Fruit fly (Drosophila melanogaster) S2 (cell line): ENCODE data around the gene Myo61F.

ENCODE experiments used
- CG8478 ChIP-seq: fragments of >200 bp; optimal IDR thresholded peaks from 2 replicates; lab custom pipeline; 2018
- CTCF ChIP-seq, 2 experiments: fragments of >200 bp; optimal IDR thresholded peaks; 2 replicates each; lab custom pipeline; 2018

Gene Myo61F

DNA sequence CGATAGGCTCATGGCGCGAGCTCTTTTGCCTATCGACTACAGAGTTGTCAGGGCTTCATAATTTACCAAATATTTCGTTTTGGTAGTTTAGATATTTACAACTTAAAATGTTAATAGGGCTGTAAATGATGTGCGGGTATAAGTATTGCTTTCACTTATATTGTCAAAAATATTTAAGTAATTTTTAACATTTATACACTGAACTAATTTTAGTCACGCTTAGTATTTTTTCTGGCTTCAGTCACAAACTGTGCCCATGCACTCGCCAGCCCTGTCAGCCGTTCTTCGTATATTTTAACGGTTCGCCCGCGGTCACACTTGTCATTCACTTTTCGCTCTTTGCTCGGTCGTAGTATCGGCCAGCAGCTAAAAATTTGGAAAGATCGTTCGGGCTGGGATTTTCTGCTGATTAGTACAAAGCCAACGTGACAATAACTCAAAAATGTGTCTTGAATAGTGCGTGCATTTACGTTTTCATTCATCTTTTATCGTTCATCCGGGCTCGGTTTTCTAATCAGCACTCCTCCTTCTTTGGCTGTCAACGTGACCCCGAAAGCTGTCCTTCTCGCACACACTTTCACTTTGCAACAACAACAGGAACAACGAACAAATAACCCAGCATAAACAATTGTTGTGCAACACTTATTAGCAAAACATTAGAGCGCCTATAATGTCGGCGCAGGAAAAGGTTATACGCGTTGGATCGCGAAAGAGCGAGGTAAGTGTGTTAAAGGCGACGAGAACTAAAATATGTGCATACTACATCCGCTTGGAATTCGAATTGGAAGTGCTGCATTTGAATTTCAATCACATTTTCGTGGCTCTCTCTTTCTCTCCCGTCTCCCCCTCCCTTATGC lies 16.5 kb downstream of the Myo61F start, which contains the start of the genes Hmbs and CG2211:
Gene Hmbs, plus strand, starts transcription at position 319 of the 857 bp plus-strand sequence.
Gene CG2211, minus strand, starts transcription at position 789 of the 857 bp plus-strand sequence.
- peak in 1 of 2 experiments; percentile 10 for TF ChIP-seq CTCF (optimal IDR thresholded peaks at IDR 0.05; lab: Kevin White, UChicago)
- TF ChIP-seq CG8478 (lab: Kevin White, UChicago), result no peak

DNA sequence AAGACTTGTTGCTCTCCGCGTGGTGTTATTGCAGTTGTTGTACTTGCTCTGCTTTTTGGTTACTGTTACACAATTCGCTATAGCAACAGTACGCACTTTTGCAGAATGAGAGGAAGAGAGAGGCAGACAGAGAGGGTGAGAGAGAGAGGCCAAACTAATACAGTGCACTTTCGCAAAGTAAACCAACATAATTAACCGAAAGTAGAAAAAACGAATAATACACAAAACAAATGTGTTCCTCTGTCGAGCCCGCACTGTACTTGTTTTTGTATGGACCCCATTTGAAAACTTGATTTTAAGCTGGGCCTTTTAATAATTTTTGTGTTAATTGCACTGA lies 17.1 kb downstream of the Myo61F start:
- TF ChIP-seq CTCF (optimal IDR thresholded peaks at IDR 0.05; lab: Kevin White, UChicago) (no peak), CG8478 (lab: Kevin White, UChicago) (no peak)

DNA sequence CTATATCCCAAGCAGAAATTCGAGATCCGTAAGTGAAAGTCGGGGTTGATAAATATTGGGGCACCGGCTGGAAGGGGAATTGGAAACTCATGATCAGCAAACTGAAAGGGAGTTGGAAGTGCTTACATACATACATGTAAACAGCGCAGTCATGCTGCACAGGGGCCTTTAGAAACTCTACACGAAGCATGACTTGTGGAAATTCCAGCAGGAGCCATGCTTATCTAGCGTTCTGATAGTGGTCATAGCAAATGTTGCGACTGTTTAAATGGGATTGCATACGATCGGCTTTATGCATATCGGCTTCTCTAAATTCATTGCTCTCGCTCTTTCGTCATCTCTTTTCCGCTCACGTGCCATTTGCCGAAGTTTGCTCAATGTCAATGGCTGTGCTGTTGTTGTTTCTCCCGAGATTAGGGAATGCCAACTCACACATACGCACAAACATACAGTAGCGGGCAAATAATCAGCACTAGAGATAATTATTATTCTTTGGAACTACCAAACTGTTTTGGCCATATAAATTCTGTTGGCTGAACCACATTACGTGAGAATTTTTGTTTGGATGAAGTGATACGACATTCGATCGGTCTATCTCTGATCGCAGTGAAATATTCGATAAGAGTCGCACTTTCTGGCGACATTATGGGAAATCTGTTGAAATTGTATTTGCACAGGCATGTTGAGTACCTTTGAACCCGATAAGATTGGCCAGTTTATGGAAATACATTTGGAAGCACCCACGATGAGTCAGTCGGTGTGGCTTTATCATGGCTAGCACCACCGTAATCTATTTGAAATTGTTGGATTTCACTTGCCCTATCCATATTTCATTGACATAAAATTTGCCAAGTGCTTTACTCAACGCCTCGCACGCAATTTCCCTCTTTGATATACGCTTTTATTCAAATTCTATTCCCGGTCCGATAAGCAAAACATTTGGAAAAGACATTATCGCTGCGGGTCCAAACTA lies 18.0 kb downstream of the Myo61F start:
- TF ChIP-seq CG8478 (lab: Kevin White, UChicago) (no peak), CTCF (optimal IDR thresholded peaks at IDR 0.05; lab: Kevin White, UChicago) (no peak)

DNA sequence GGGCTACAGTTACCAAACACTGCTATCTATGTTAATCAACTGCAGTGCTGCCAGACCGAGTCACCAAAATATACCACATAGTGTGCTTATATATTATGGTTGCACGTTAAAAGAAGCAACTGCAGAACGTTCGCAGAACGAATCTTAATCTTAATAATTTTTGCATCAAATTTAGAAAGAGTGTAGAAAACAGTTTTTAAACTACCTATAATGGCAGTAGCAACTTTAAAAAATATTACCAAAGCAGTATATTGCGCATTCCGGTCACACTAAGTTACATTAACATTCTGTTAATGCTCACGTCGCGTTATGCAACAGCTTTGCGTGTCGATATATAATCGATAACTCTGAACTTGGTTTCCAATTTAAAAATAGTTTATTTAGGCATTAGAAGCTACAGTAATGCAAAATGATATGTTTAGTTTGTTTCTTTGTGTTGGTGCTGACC lies 23.9 kb downstream of the Myo61F start, which contains the start of gene indra:
Gene indra, minus strand, starts transcription at position 271 of the 448 bp plus-strand sequence.
- no peak for TF ChIP-seq CG8478 (lab: Kevin White, UChicago)

DNA sequence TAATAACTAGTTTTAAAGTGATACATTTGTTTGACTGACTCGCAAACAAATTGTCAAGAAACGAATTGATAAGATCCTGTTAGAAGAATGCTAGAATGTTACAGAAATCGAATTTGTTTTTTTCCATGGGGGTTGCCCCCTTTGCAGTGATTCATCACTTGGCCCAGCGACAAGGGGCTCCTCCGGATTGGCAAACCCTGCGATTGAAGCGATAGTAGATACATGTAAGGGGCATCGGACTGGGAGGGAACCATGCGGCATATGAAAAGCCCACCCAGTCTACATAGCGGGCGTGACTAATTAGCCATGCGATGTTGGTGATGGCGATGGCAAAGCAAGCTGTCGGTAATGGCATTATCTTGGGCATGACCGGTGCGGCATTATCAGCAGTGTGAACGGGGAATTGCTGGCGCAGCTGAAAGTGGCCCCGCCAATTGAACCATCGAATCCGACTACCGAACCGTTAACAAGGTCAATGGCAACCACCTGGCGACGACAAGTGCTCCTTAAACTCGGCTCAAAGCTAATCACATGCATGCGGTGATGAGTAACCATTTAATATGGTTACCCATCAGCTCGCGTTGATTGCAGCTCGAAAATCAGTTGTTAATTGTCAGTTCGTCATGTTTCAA lies 28.8 kb downstream of the Myo61F start:
- TF ChIP-seq CTCF (optimal IDR thresholded peaks at IDR 0.05; lab: Kevin White, UChicago), result no peak
- no peak for TF ChIP-seq CG8478 (lab: Kevin White, UChicago)

DNA sequence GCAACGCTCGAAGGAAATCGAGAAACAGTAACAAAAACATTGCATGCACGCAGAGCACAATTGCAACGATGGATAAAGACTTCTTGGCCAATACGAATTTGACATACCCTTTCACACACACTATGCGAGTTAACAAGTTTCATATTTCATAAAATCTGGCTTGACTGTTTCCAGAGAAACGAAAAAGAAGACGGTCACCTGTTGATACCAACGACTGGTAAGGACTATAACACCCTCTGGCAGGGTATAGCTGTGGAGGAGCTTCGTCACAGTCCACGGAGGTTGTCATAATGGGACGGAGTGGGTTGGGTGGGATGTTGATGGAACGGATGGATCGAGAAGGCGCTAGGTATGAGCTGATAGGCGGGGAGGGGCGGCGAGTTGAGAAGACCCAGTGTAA lies 30.0 kb downstream of the Myo61F start:
- no peak for TF ChIP-seq CTCF (optimal IDR thresholded peaks at IDR 0.05; lab: Kevin White, UChicago)
- TF ChIP-seq CG8478 (lab: Kevin White, UChicago), result no peak

DNA sequence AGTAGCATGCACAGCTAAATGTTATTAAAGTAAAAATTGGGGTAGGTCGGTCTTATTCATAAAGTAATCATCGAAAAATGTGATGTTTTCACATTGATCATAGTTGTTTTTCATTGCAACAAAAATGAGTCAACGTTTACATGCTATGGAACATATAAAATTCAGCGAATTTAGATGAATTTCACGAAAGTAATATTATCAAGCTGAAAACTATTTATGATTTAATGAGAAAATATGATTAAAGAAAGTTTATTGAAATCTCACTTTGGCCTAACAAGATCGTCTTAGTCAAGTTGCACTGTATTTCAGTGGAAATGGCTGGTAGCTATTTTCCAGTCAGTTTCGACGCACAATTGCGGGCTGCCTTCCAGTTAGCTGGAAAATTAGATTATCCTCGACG lies 30.7 kb downstream of the Myo61F start:
- TF ChIP-seq CG8478 (lab: Kevin White, UChicago) (no peak), CTCF (optimal IDR thresholded peaks at IDR 0.05; lab: Kevin White, UChicago) (no peak)

DNA sequence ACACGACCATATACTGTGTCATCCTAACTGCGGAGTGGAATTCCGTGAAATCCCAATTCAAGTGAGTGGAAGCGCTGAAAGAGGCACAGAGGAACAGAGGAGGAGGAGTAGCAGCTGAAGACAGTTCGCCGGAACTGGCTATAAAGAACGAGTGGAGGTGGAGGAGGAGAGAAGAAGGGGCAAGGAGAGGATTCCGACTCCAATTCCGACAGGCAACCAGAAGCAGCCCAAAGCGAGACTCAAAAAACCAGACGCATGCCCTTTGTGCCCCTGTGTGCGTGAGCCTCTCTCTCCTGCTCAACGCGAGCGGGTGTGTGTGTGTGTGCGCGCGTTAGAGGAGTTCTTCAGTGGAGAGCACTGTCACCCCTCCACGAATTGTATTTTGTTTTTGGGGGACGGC lies 31.1 kb downstream of the Myo61F start:
- no peak for TF ChIP-seq CG8478 (lab: Kevin White, UChicago)
- no peak for TF ChIP-seq CTCF (optimal IDR thresholded peaks at IDR 0.05; lab: Kevin White, UChicago)

DNA sequence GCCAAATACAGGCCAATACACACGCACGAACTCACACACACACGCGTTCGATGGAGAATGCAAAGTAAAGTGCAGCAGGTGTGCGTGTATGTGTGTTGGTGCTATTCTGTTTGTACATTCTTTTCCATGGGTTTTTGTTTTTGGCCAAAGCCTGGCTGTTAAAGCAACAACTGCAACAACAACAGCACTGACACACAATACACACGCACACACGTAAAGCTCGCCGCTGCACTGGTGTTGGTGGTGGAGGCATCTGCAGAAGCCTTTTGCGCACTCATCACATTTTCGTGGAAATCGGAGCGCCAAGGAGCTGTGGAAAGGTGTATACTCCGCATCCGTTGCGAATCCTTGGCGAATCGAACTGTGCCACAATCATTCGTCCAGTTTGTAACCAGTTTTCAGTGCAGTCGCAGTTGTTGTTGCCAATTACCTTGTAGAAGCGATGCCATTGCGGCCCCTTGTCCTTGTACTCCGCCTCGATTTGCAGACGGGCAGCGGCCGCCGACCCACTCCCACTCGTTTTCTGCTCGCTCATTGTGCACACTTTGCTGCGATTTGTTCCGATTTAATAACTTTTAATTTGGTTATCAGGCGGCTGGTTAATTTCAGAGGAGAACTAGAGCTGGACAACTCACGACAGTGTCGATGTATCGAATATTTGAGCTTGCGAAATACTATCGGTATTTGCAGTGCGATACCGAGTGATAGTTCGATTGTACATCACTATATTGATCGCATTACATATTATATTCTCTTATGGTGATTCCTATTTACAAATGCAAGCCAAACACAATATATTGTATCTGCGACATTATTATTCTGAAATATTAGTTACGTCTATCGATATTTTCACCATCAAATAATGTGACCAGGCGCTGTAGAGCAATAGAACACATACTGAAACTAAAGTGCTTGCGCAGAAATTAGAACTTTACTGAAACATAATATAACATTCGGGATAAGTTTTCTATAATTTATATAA lies 32.0 kb downstream of the Myo61F start:
- TF ChIP-seq CG8478 (lab: Kevin White, UChicago) (no peak), CTCF (optimal IDR thresholded peaks at IDR 0.05; lab: Kevin White, UChicago) (peak in 1 of 2 experiments; percentile 18)

DNA sequence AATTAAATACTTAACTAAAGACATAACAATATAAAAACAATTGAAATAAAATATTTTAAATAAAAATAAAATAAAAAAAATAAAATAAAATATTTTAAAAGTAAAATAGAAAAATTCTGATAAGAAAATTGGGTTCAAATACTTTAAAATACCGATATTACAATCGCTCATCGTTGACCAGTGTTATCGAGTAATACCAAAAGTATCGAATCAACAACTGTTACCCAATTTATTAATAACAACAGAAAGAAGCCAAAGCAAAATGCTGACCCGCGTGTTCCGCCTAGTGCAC lies 32.6 kb downstream of the Myo61F start, which contains the start of gene CG9166:
Gene CG9166, plus strand, starts transcription at position 193 of the 292 bp plus-strand sequence.
- TF ChIP-seq CG8478 (lab: Kevin White, UChicago) (no peak), CTCF (optimal IDR thresholded peaks at IDR 0.05; lab: Kevin White, UChicago) (no peak)

DNA sequence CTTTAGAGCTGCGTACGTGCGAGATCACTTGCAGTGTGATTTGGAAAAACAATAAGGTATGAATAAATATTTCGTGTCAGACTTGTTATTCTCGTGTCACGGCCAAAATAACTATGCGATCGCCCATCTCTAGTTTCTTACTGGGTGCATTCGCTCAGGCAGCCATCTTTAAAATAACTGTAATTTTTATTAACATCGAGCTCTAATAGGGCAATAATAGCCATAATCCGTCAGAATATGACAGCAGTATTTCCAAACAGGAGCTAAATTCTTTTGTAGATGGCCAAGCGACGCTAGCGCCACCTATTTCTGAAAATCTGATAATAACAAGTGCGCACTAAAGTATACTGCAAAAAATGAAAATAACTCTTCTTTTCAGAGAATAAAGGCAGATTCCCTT lies 33.8 kb downstream of the Myo61F start:
- TF ChIP-seq CG8478 (lab: Kevin White, UChicago) (no peak), CTCF (optimal IDR thresholded peaks at IDR 0.05; lab: Kevin White, UChicago) (peak; percentile 90 to 93)

DNA sequence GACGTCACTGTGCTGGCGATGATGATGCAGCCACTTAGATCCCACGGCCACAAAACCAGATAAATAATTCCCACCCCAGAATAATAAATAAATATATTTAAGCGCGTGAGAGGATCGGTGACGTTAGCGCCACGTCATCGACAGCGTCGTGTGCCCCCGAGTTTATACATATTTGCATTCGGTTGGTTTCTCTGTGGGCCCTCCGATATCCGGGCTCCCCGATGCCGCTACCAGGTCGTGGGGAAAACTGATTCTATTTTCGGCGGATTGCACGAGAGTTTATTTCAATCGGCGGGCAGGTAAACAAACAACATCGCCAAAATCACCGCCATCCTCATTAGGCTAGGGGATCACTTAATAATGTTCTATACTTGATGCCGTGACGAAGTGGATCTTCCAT lies 35.9 kb downstream of the Myo61F start:
- TF ChIP-seq CTCF (optimal IDR thresholded peaks at IDR 0.05; lab: Kevin White, UChicago), result no peak
- no peak for TF ChIP-seq CG8478 (lab: Kevin White, UChicago)

DNA sequence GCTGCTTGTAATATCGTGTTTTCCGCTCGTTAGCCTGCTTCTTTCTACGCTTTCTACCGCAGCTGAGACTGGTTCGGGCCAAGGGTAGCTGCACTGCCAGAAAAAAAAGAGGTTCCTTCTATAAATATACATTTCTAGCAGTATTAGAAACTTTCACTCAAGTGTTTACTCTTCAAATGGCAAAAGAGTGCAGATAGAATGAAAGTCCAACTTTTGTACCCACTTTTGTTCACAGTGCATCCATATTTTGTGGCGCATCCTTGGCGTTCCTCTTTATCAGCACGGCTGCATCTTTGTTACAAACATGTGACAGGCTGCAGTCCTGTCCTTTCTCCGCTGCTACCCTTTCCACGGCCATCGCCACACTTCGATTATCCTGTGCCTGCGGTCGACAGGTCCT lies 40.1 kb downstream of the Myo61F start:
- TF ChIP-seq CG8478 (lab: Kevin White, UChicago) (no peak), CTCF (optimal IDR thresholded peaks at IDR 0.05; lab: Kevin White, UChicago) (no peak)
